Worm (Caenorhabditis elegans): Measurements from ENCODE around the gene pqn-96.

pqn-96 gene

ce11 chrIII:8400478-8400877 lies 38.7 kb downstream of the pqn-96 start:
- TF ChIP-seq dox-1 (GFP tag; IDR thresholded peaks at IDR 0.05) (peak; percentile 44; the same call in 1 of the 2 replicates), nhr-80 (tag; optimal IDR thresholded peaks at IDR 0.05) (peak; percentile 97), rcor-1 (GFP tag; IDR thresholded peaks at IDR 0.05) (no peak), ets-4 (GFP tag; optimal IDR thresholded peaks at IDR 0.05) (peak; percentile 66), cebp-1 (GFP tag; IDR thresholded peaks at IDR 0.05) (0 out of 2 replicates have a peak, but pooled peaks have one; percentile 35), cebp-1 (tag; optimal IDR thresholded peaks at IDR 0.05) (no peak), let-526 (GFP tag; IDR thresholded peaks at IDR 0.05) (no peak), nfyb-1 (GFP tag; IDR thresholded peaks at IDR 0.05) (0 out of 2 replicates have a peak, but pooled peaks have one; percentile 42), mel-28 (tag; optimal IDR thresholded peaks at IDR 0.05; ENCODE audit: borderline replicate concordance) (no peak)

DNA sequence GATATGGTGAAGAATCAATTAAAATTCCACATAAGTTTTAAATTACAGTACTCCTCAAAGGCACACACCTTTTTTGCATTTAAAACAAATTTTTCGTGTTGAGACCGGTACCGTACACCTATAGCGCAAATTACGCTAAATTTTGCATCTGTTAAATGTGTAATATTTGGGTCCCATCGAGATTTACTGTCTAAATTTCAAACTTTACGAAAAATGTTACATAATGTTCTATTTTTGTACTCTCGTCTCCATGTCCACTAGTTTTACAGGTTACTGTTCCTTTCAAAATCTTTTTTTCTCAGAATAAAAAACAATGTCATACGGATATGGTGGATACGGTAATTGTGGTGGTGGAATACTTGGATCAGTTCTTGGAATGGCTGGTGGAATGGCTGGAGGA lies 40.8 kb downstream of the pqn-96 start, which contains the start of gene ZK353.2:
ZK353.2 (plus strand) TSS at position 301 of the 400 bp plus-strand sequence.
- TF ChIP-seq lin-26 (GFP tag; IDR thresholded peaks at IDR 0.05) (no peak), mcd-1 (GFP tag; IDR thresholded peaks at IDR 0.05) (no peak), lsy-27 (tag; optimal IDR thresholded peaks at IDR 0.05; ENCODE audit: borderline replicate concordance, insufficient read depth) (no peak), repo-1 (tag; optimal IDR thresholded peaks at IDR 0.05) (no peak), C17E4.6 (GFP tag; IDR thresholded peaks at IDR 0.05) (no peak), zim-3 (tag; optimal IDR thresholded peaks at IDR 0.05) (no peak), snpc-3.4 (tag; optimal IDR thresholded peaks at IDR 0.05) (no peak), hsf-1 (GFP tag; IDR thresholded peaks at IDR 0.05) (no peak)

DNA sequence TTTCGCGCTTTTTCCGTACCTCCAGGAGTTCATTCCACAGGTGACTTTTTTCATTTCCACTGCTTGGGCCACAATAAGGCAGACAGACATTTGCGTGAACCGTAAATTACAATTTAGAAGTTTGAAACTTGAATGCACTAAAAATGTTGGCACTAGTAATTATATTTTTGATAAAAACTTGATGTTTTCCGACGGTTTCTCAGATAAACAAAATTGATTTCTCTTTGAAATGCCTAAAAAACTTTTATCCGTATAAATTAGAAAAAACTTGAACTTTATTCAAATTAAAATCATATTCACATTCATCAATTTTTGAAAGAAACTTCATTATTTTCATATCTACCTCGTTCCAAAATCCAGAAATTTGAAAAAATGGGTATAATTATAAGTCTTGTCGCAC lies 43.5 kb downstream of the pqn-96 start, which contains the start of gene ZK353.3:
ZK353.3 (plus strand) TSS at position 301 of the 400 bp plus-strand sequence.
- TF ChIP-seq ztf-22 (GFP tag; optimal IDR thresholded peaks at IDR 0.05): no peak
- TF ChIP-seq nhr-120 (GFP tag; IDR thresholded peaks at IDR 0.05): no peak
- TF ChIP-seq hmg-1.2 (GFP tag; IDR thresholded peaks at IDR 0.05): no peak
- no peak for TF ChIP-seq pha-4 (tag; optimal IDR thresholded peaks at IDR 0.05)
- no peak for TF ChIP-seq zim-3 (tag; optimal IDR thresholded peaks at IDR 0.05)
- no peak for TF ChIP-seq B0019.2 (GFP tag; conservative IDR thresholded peaks at IDR 0.05)
- no peak for TF ChIP-seq lin-26 (GFP tag; IDR thresholded peaks at IDR 0.05)

DNA sequence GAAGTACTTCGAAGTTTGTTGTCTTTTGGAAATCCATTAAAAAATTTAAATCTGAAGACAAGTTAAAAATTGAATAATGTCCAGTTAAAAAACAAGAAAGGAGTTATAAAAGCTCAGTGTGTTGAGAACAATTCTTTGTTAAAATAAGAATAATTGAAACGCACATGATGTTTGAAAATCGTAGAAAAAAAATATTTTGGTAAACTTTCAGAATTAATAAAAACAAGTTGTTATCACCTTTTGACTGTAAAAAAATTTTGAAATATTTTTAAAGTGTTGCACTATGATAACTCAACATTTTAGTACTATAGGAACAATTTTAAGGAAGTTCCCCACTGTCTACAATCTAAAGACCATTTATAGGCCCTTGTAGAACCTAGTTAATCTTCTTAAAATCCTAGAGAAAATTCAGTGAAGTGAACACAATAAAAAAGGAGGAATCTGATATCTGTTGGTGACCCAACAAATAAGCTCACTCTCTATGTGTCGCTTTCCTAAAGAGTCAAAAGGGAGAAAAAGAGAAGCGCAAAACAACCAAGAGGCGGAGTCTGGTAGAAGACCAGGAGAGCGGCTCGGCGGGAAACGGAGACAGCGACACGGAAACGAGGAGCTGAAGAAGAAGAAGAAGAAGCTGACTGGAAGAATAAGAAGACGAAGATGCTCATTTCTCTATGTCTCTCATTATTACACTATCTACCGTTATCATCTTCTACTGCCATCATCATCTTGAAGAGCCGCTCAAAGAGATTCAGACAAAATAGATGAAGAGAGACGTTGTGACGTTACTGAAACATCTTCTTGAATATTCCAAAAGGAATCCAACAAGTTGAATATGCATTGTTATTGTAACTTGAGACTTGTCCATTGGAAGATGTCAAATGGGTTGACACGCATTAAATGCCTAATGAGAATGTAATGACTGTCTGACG lies 44.6 kb downstream of the pqn-96 start, which contains the start of gene ZK353.10:
ZK353.10 (minus strand) TSS at position 51 of the 929 bp plus-strand sequence.
- TF ChIP-seq attf-6 (GFP tag; IDR thresholded peaks at IDR 0.05) (no peak), B0261.1 (tag; optimal IDR thresholded peaks at IDR 0.05) (no peak), cebp-2 (GFP tag; IDR thresholded peaks at IDR 0.05) (no peak), egrh-3 (GFP tag; IDR thresholded peaks at IDR 0.05) (no peak), F33H1.4 (GFP tag; IDR thresholded peaks at IDR 0.05) (no peak), hrde-1 (tag; optimal IDR thresholded peaks at IDR 0.05; ENCODE audit: borderline replicate concordance) (no peak), madf-6 (GFP tag; IDR thresholded peaks at IDR 0.05) (no peak), ztf-25 (GFP tag; IDR thresholded peaks at IDR 0.05) (no peak), F57C9.4 (tag; optimal IDR thresholded peaks at IDR 0.05) (no peak), F49E8.2 (tag; optimal IDR thresholded peaks at IDR 0.05; ENCODE audit: insufficient read depth) (no peak), aptf-3 (GFP tag; IDR thresholded peaks at IDR 0.05) (no peak), ets-4 (GFP tag; optimal IDR thresholded peaks at IDR 0.05) (no peak), dpl-1 (GFP tag; optimal IDR thresholded peaks at IDR 0.05) (no peak), zim-3 (tag; optimal IDR thresholded peaks at IDR 0.05) (no peak), nhr-80 (tag; optimal IDR thresholded peaks at IDR 0.05) (no peak), fkh-3 (tag; optimal IDR thresholded peaks at IDR 0.05) (no peak), hlh-12 (tag; optimal IDR thresholded peaks at IDR 0.05) (no peak), lsl-1 (GFP tag; optimal IDR thresholded peaks at IDR 0.05) (no peak)
